Worm (Caenorhabditis elegans) whole organism, L4 larva: ENCODE measurements around the gene crb-1.

Source experiments
- D1046.2 ChIP-seq: fragments of 200-800 bp; sonication (Bioruptor generic); IDR thresholded peaks from 2 replicates; pipeline ENCODE4 v1.3.6; 2022; ENCODE audit warnings: missing genetic modification characterization, missing compliant biosample characterization
- F26F4.8 ChIP-seq: fragments of 200-800 bp; sonication (Bioruptor generic); conservative IDR thresholded peaks from 2 replicates; pipeline ENCODE4 v1.3.6; 2022; ENCODE audit warnings: missing genetic modification characterization, missing compliant biosample characterization
- F37D6.2 ChIP-seq: sonication (generic microtip); optimal IDR thresholded peaks from 2 replicates; lab custom pipeline; 2016; ENCODE audit warnings: mild to moderate bottlenecking, missing genetic modification characterization, missing compliant biosample characterization
- Y105C5A.15 ChIP-seq: fragments of 200-800 bp; sonication (Bioruptor generic); IDR thresholded peaks from 2 replicates; pipeline ENCODE4 v1.3.6; 2022; ENCODE audit warnings: missing genetic modification characterization, missing compliant biosample characterization
- aha-1 ChIP-seq: fragments of 150-350 bp; peaks from one replicate; lab custom pipeline; 2014; ENCODE audit warnings: missing biosample characterization, missing genetic modification characterization
- aly-2 ChIP-seq: sonication (generic microtip); optimal IDR thresholded peaks from 2 replicates; lab custom pipeline; 2018; ENCODE audit warnings: missing biosample characterization, missing genetic modification characterization
- arid-1 ChIP-seq: fragments of 200-800 bp; sonication (Bioruptor generic); conservative IDR thresholded peaks from 2 replicates; pipeline ENCODE4 v1.3.6; 2022; ENCODE audit warnings: missing genetic modification reagents, missing genetic modification characterization, missing compliant biosample characterization
- ceh-82 ChIP-seq: sonication (generic microtip); optimal IDR thresholded peaks from 2 replicates; lab custom pipeline; 2017; ENCODE audit warnings: missing biosample characterization, missing genetic modification characterization
- daf-16 ChIP-seq, 3 experiments: sonication (generic microtip); optimal IDR thresholded peaks; 2 replicates each; lab custom pipeline; 2016 to 2017; ENCODE audit warnings: missing genetic modification characterization in 3 of 3, missing genetic modification reagents in 3 of 3, mild to moderate bottlenecking in 2 of 3, missing compliant biosample characterization in 2 of 3, missing biosample characterization in 1 of 3, moderate library complexity in 1 of 3
- dpl-1 ChIP-seq: fragments of 150-350 bp; optimal IDR thresholded peaks from 2 replicates; lab custom pipeline; 2014; ENCODE audit warnings: missing biosample characterization, missing genetic modification reagents, missing genetic modification characterization
- duxl-1 ChIP-seq: sonication (generic microtip); optimal IDR thresholded peaks from 2 replicates; lab custom pipeline; 2016; ENCODE audit warnings: mild to moderate bottlenecking, missing genetic modification characterization, moderate library complexity, missing compliant biosample characterization; ENCODE audit not compliant: poor library complexity
- egl-27 ChIP-seq: sonication (generic microtip); optimal IDR thresholded peaks from 3 replicates; lab custom pipeline; 2017; ENCODE audit warnings: missing biosample characterization, missing genetic modification reagents, missing genetic modification characterization
- egl-43 ChIP-seq: fragments of 200-800 bp; sonication (Bioruptor generic); IDR thresholded peaks from 2 replicates; pipeline ENCODE4 v1.3.6; 2022; ENCODE audit warnings: missing genetic modification reagents, missing genetic modification characterization, missing compliant biosample characterization
- fkh-10 ChIP-seq: fragments of 150-350 bp; optimal IDR thresholded peaks from 2 replicates; lab custom pipeline; 2014; ENCODE audit warnings: missing biosample characterization, missing genetic modification reagents, missing genetic modification characterization
- fos-1 ChIP-seq: fragments of 150-350 bp; optimal IDR thresholded peaks from 2 replicates; lab custom pipeline; 2014; ENCODE audit warnings: missing biosample characterization, missing genetic modification characterization
- hlh-11 ChIP-seq: fragments of 200-800 bp; sonication (Bioruptor generic); optimal IDR thresholded peaks from 2 replicates; lab custom pipeline; 2018; ENCODE audit warnings: mild to moderate bottlenecking, missing genetic modification characterization, missing compliant biosample characterization
- jun-1 ChIP-seq: fragments of 150-350 bp; optimal IDR thresholded peaks from 2 replicates; lab custom pipeline; 2014; ENCODE audit warnings: missing biosample characterization, missing genetic modification reagents, missing genetic modification characterization
- lim-7 ChIP-seq: fragments of 200-800 bp; sonication (Bioruptor generic); IDR thresholded peaks from 2 replicates; pipeline ENCODE4 v1.3.6; 2022; ENCODE audit warnings: missing genetic modification characterization, missing compliant biosample characterization
- lin-38 ChIP-seq: fragments of 200-800 bp; sonication (Bioruptor generic); IDR thresholded peaks from 2 replicates; pipeline ENCODE4 v1.3.6; 2022; ENCODE audit warnings: missing genetic modification reagents, missing genetic modification characterization, missing compliant biosample characterization
- lsy-2 ChIP-seq, 2 experiments: fragments of 150-350 bp in 1 of 2; sonication (generic microtip) in 1 of 2; optimal IDR thresholded peaks; 2 replicates each; lab custom pipeline; 2014 to 2017; ENCODE audit warnings: missing biosample characterization in 2 of 2, missing genetic modification characterization in 2 of 2
- madf-5 ChIP-seq, 2 experiments: fragments of 200-800 bp; sonication (Bioruptor generic); IDR thresholded peaks; 2 replicates each; pipeline ENCODE4 v1.3.6; 2022; ENCODE audit warnings: missing compliant biosample characterization in 2 of 2, missing genetic modification characterization in 2 of 2
- mdt-29 ChIP-seq: fragments of 200-800 bp; sonication (Bioruptor generic); IDR thresholded peaks from 2 replicates; pipeline ENCODE4 v1.3.6; 2022; ENCODE audit warnings: missing genetic modification reagents, missing genetic modification characterization, missing compliant biosample characterization
- mes-2 ChIP-seq: sonication (generic microtip); optimal IDR thresholded peaks from 2 replicates; lab custom pipeline; 2016; ENCODE audit warnings: missing genotype, mild to moderate bottlenecking, missing genetic modification characterization, missing compliant biosample characterization; ENCODE audit not compliant: poor library complexity, severe bottlenecking
- nhr-11 ChIP-seq: fragments of 150-350 bp; optimal IDR thresholded peaks from 2 replicates; lab custom pipeline; 2014; ENCODE audit warnings: missing biosample characterization, missing genetic modification characterization
- nhr-28 ChIP-seq: fragments of 150-350 bp; optimal IDR thresholded peaks from 2 replicates; lab custom pipeline; 2014; ENCODE audit warnings: missing biosample characterization, missing genetic modification characterization
- nhr-41 ChIP-seq: fragments of 200-800 bp; sonication (Bioruptor generic); IDR thresholded peaks from 2 replicates; pipeline ENCODE4 v1.3.6; 2022; ENCODE audit warnings: missing genetic modification reagents, missing genetic modification characterization, missing compliant biosample characterization
- nhr-76 ChIP-seq: fragments of 150-350 bp; optimal IDR thresholded peaks from 2 replicates; lab custom pipeline; 2014; ENCODE audit warnings: missing biosample characterization, missing genetic modification characterization
- pha-4 ChIP-seq, 2 experiments: fragments of 150-350 bp in 1 of 2; fragments of 200-800 bp in 1 of 2; sonication (Bioruptor generic) in 1 of 2; IDR thresholded peaks in 1 of 2; optimal IDR thresholded peaks in 1 of 2; 2 replicates each; pipeline versions ENCODE4 v1.3.6 to Lab custom; 2014 to 2022; ENCODE audit warnings: missing genetic modification characterization in 2 of 2, missing genetic modification reagents in 2 of 2, missing biosample characterization in 1 of 2, missing compliant biosample characterization in 1 of 2
- rbr-2 ChIP-seq: sonication (generic microtip); optimal IDR thresholded peaks from 2 replicates; lab custom pipeline; 2016; ENCODE audit warnings: missing genotype, missing genetic modification characterization, missing compliant biosample characterization
- saeg-2 ChIP-seq: fragments of 200-800 bp; sonication (Bioruptor generic); IDR thresholded peaks from 2 replicates; pipeline ENCODE4 v1.3.6; 2022; ENCODE audit warnings: missing genetic modification reagents, missing genetic modification characterization, missing compliant biosample characterization
- set-16 ChIP-seq: fragments of 200-800 bp; sonication (Bioruptor generic); IDR thresholded peaks from 2 replicates; pipeline ENCODE4 v1.3.6; 2022; ENCODE audit warnings: missing genetic modification reagents, missing genetic modification characterization, missing compliant biosample characterization
- snpc-1.2 ChIP-seq: fragments of 200-800 bp; sonication (Bioruptor generic); IDR thresholded peaks from 2 replicates; pipeline ENCODE4 v1.3.6; 2022; ENCODE audit warnings: missing genetic modification reagents, missing genetic modification characterization, missing compliant biosample characterization
- spr-3 ChIP-seq: fragments of 200-800 bp; sonication (Bioruptor generic); optimal IDR thresholded peaks from 2 replicates; lab custom pipeline; 2018; ENCODE audit warnings: mild to moderate bottlenecking, missing genetic modification characterization, missing compliant biosample characterization
- unc-39 ChIP-seq: sonication (generic microtip); optimal IDR thresholded peaks from 2 replicates; lab custom pipeline; 2017; ENCODE audit warnings: missing biosample characterization, missing genetic modification characterization
- unc-62 ChIP-seq, 3 experiments: fragments of 150-350 bp in 1 of 3; sonication (generic microtip); optimal IDR thresholded peaks in 2 of 3; peaks in 1 of 3; 1 replicate in 1 of 3; 2 replicates in 2 of 3; lab custom pipeline; 2014 to 2017; ENCODE audit warnings: missing biosample characterization in 3 of 3, missing genetic modification characterization in 3 of 3, missing genetic modification reagents in 3 of 3, missing genotype in 1 of 3
- vab-7 ChIP-seq: fragments of 200-800 bp; sonication (Bioruptor generic); IDR thresholded peaks from 2 replicates; pipeline ENCODE4 v1.3.6; 2022; ENCODE audit warnings: missing genetic modification reagents, missing genetic modification characterization, missing compliant biosample characterization
- zag-1 ChIP-seq: fragments of 150-350 bp; optimal IDR thresholded peaks from 2 replicates; lab custom pipeline; 2014; ENCODE audit warnings: missing biosample characterization, missing genetic modification characterization
- zfp-2 ChIP-seq: sonication (generic microtip); optimal IDR thresholded peaks from 2 replicates; lab custom pipeline; 2016; ENCODE audit warnings: mild to moderate bottlenecking, missing genetic modification characterization, missing compliant biosample characterization
- ztf-11 ChIP-seq: fragments of 150-350 bp; optimal IDR thresholded peaks from 2 replicates; lab custom pipeline; 2014; ENCODE audit warnings: missing biosample characterization, missing genetic modification characterization
- ztf-7 ChIP-seq: fragments of 150-350 bp; optimal IDR thresholded peaks from 2 replicates; lab custom pipeline; 2014; ENCODE audit warnings: missing biosample characterization, missing genetic modification characterization

crb-1 gene

ce11 chrX:17413868-17414267, at the start of gene crb-1:
Gene crb-1 (minus strand): TSS chrX:17414014.
- TF ChIP-seq unc-39 (tag; lab: Kevin White, UChicago) (no peak), D1046.2 (GFP tag; lab: Robert Waterston, UW) (no peak), zfp-2 (no peak), F37D6.2 (tag; lab: Kevin White, UChicago) (no peak), egl-43 (GFP tag; lab: Robert Waterston, UW) (no peak), fos-1 (no peak), nhr-41 (no peak), zag-1 (no peak), mdt-29 (no peak), fkh-10 (GFP tag; lab: Kevin White, UChicago) (no peak), ztf-7 (tag; lab: Kevin White, UChicago) (no peak)

DNA sequence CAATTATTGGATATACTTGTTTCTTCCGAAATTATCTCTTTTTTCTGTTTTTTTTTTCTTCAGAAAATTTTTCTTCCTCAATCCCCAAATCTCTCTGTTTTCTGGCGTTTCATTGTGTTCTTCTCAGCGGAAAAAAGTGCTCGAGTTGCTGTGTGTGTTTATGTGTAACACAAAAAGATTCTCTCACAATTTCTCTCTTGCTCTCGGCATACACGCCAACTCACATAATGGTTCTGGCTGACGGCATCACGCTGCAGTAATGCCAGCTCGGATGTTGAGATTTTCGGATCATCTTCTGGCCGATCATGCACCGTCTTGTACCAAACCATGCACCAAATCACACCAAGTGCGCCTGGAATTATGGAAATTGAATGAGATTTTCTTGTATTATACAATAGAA, 48.1 kb upstream of the crb-1 start:
- TF ChIP-seq mes-2 (tag; lab: Kevin White, UChicago): peak; percentile 16
- TF ChIP-seq daf-16 (GFP tag; optimal IDR thresholded peaks at IDR 0.05; lab: Kevin White, UChicago): peak in 1 of 2 experiments; percentile 34
- TF ChIP-seq daf-16 (tag; optimal IDR thresholded peaks at IDR 0.05; lab: Kevin White, UChicago): no peak
- no peak for TF ChIP-seq lim-7 (GFP tag; lab: Robert Waterston, UW)
- peak in 1 of 2 experiments; percentile 0 for TF ChIP-seq lsy-2 (tag; optimal IDR thresholded peaks at IDR 0.05; lab: Kevin White, UChicago)

DNA sequence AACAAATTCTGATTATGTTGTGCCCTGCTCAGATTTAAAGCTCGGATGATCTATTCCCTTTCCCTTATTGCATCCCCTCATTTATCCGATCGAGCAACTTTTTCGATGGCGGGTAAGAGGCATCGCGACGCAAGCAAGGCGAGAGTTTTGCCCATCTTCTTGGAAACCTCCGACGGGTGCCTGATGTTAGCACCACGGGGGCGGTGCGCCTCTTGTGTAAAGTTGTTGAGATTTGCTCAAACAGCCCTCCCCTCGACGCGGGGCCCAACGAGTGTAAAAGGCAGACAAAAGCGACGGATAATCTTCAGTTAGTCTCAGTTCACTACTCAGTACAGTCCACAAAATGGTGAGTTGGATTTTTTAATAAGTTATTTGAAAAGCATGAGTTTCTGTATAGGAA, 45.1 kb upstream of the crb-1 start, which contains the start of gene mlc-1:
mlc-1 (plus strand) TSS at position 324 of the 400 bp plus-strand sequence.
- TF ChIP-seq set-16 (GFP tag; lab: Robert Waterston, UW) (peak; percentile 38), mdt-29 (no peak), hlh-11 (tag; lab: Kevin White, UChicago) (peak; percentile 9), unc-62 (GFP tag; optimal IDR thresholded peaks at IDR 0.05 in 1 of 2; lab: Kevin White, UChicago) (peak in 1 of 2 experiments; percentile 20), unc-62 (tag; optimal IDR thresholded peaks at IDR 0.05; lab: Kevin White, UChicago) (no peak), nhr-76 (tag; lab: Kevin White, UChicago) (no peak), aha-1 (tag; lab: Kevin White, UChicago) (peak; percentile 74)

ce11 chrX:17456536-17457165, 42.8 kb upstream of the crb-1 start, which contains the start of gene mlc-2:
Gene mlc-2 (minus strand): TSS chrX:17456586.
- TF ChIP-seq zag-1: no peak
- peak; percentile 48 for TF ChIP-seq nhr-11
- peak in 1 of 2 experiments; percentile 9 for TF ChIP-seq unc-62 (GFP tag; optimal IDR thresholded peaks at IDR 0.05 in 1 of 2; lab: Kevin White, UChicago)
- TF ChIP-seq unc-62 (tag; optimal IDR thresholded peaks at IDR 0.05; lab: Kevin White, UChicago): no peak
- peak; percentile 42 for TF ChIP-seq nhr-28 (tag; lab: Kevin White, UChicago)
- no peak for TF ChIP-seq spr-3 (GFP tag; lab: Kevin White, UChicago)
- TF ChIP-seq hlh-11 (tag; lab: Kevin White, UChicago): peak; percentile 76
- peak in 1 of 2 experiments; percentile 26 for TF ChIP-seq daf-16 (GFP tag; optimal IDR thresholded peaks at IDR 0.05; lab: Kevin White, UChicago)
- no peak for TF ChIP-seq daf-16 (tag; optimal IDR thresholded peaks at IDR 0.05; lab: Kevin White, UChicago)
- peak; percentile 55 for TF ChIP-seq set-16 (GFP tag; lab: Robert Waterston, UW)
- 0 out of 2 replicates have a peak, but pooled peaks have one; percentile 28 for TF ChIP-seq lim-7 (GFP tag; lab: Robert Waterston, UW)

- TF ChIP-seq F26F4.8 (GFP tag; lab: Robert Waterston, UW) (no peak), dpl-1 (GFP tag; lab: Kevin White, UChicago) (peak; percentile 62), pha-4 (GFP tag; IDR thresholded peaks at IDR 0.05; lab: Robert Waterston, UW) (no peak), pha-4 (tag; optimal IDR thresholded peaks at IDR 0.05; lab: Kevin White, UChicago) (peak; percentile 69), vab-7 (GFP tag; lab: Robert Waterston, UW) (0 out of 2 replicates have a peak, but pooled peaks have one; percentile 15), spr-3 (GFP tag; lab: Kevin White, UChicago) (no peak), arid-1 (GFP tag; lab: Robert Waterston, UW) (no peak), egl-27 (no peak), duxl-1 (tag; lab: Kevin White, UChicago) (peak; percentile 65), Y105C5A.15 (GFP tag; lab: Robert Waterston, UW) (no peak), jun-1 (no peak), mdt-29 (no peak), snpc-1.2 (GFP tag; lab: Robert Waterston, UW) (no peak), ztf-11 (tag; lab: Kevin White, UChicago) (no peak), ceh-82 (no peak), madf-5 (GFP tag; IDR thresholded peaks at IDR 0.05; lab: Robert Waterston, UW) (no peak), hlh-11 (tag; lab: Kevin White, UChicago) (peak; percentile 67), aly-2 (tag; lab: Kevin White, UChicago) (no peak), rbr-2 (tag; lab: Kevin White, UChicago) (peak; percentile 58), saeg-2 (no peak), lin-38 (GFP tag; lab: Robert Waterston, UW) (no peak)
Observed at ce11 chrX:17451410-17451809, 37.6 kb upstream of the crb-1 start, which contains the start of gene C36E6.2. Gene C36E6.2 (plus strand): TSS chrX:17451670.
